Fruit fly (Drosophila melanogaster) whole organism, wandering third instar larva: ENCODE data around the gene Mst77F.
A peak's percentile ranks its signal among the peaks of the same experiment; 100 is the strongest.

Experiments used
- Dif ChIP-seq: fragments of 200-275, 200-300 bp; sonication (Bioruptor generic); optimal IDR thresholded peaks from 2 replicates; lab custom pipeline; 2018; ENCODE audit warnings: missing biosample characterization, missing genetic modification characterization; ENCODE audit not compliant: partially characterized antibody
- Hr78 ChIP-seq: fragments of >200 bp; optimal IDR thresholded peaks from 2 replicates; lab custom pipeline; 2017; ENCODE audit warnings: missing biosample characterization, missing genetic modification characterization
- Hr83 ChIP-seq: fragments of 200-300 bp; sonication (Bioruptor generic); optimal IDR thresholded peaks from 2 replicates; lab custom pipeline; 2016; ENCODE audit warnings: missing biosample characterization, mild to moderate bottlenecking, missing genetic modification characterization, moderate library complexity; ENCODE audit not compliant: poor library complexity, severe bottlenecking
- Rel ChIP-seq, 2 experiments: fragments of 200-800 bp; sonication (Bioruptor generic) in 1 of 2; optimal IDR thresholded peaks; 2 replicates in 1 of 2; 3 replicates in 1 of 2; lab custom pipeline; 2016 to 2019; ENCODE audit warnings: mild to moderate bottlenecking in 2 of 2, missing biosample characterization in 2 of 2, missing genetic modification characterization in 2 of 2, moderate library complexity in 1 of 2
- br ChIP-seq: fragments of 200-800 bp; sonication (Bioruptor generic); optimal IDR thresholded peaks from 2 replicates; lab custom pipeline; 2016; ENCODE audit warnings: missing biosample characterization, missing genetic modification characterization
- ey ChIP-seq: fragments of 200-800 bp; sonication (Bioruptor generic); optimal IDR thresholded peaks from 2 replicates; lab custom pipeline; 2016; ENCODE audit warnings: missing biosample characterization, missing genetic modification characterization
- h ChIP-seq: fragments of 200-800 bp; sonication (Bioruptor generic); optimal IDR thresholded peaks from 3 replicates; lab custom pipeline; 2016; ENCODE audit warnings: missing biosample characterization, mild to moderate bottlenecking, missing genetic modification characterization
- pan ChIP-seq: fragments of >200 bp; optimal IDR thresholded peaks from 2 replicates; lab custom pipeline; 2017
- sage ChIP-seq: fragments of 200-800 bp; sonication (Bioruptor generic); optimal IDR thresholded peaks from 2 replicates; lab custom pipeline; 2016; ENCODE audit warnings: missing biosample characterization, mild to moderate bottlenecking, missing genetic modification characterization
- usp ChIP-seq: fragments of >200 bp; optimal IDR thresholded peaks from 2 replicates; lab custom pipeline; 2017; ENCODE audit warnings: missing biosample characterization, missing genetic modification characterization

DNA sequence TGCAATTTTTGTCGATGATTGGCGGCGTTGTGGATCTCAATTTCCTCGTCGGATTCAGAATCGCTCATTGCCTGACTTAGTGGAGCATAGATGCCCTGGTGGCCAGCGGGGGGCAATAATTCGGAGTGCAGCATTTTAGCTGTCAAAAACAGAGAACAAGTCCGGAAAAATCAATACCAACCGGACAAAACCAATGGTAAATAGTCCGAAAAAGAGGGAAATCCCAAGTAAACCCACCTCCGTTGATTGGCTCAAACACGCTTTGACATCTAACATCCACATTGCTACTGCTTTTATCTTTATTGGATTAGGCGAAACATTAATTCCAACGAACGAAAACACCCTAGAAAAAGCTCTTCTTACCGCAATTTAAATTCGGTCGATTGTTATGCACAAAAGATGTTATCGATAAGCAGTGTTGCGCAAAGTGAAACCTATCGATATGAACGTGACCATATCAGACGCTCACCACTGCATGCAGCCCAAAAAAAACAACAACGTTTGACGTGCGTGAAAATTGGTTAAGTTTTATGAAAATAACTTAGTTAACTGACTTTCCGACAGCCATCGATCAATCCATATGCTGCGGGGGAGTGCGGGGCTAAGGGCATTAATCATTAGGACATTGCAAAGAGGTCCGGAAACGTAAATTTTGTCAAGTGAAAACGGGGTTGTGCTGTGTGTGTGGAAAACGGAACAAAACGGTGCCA lies 2.0 kb downstream of the Mst77F start, which contains the start of the genes CG3618 and Pka-R1:
- TF ChIP-seq pan (lab: Kevin White, UChicago): no peak
- TF ChIP-seq sage: no peak
- TF ChIP-seq usp (GFP tag; lab: Kevin White, UChicago): no peak
- no peak for TF ChIP-seq Dif (GFP tag; lab: Kevin White, UChicago)
- no peak for TF ChIP-seq Hr78 (GFP tag; lab: Kevin White, UChicago)
- no peak for TF ChIP-seq ey (GFP tag; lab: Kevin White, UChicago)
- no peak for TF ChIP-seq h
- no peak for TF ChIP-seq br (GFP tag; lab: Kevin White, UChicago)
- peak; percentile 14 for TF ChIP-seq Hr83 (GFP tag; lab: Kevin White, UChicago)
- no peak for TF ChIP-seq Rel (GFP tag; optimal IDR thresholded peaks at IDR 0.05; lab: Kevin White, UChicago)
- TF ChIP-seq Rel (tag; optimal IDR thresholded peaks at IDR 0.05; lab: Kevin White, UChicago): no peak
